Worm (Caenorhabditis elegans): ENCODE results near the gene unc-80.

Gene unc-80

DNA sequence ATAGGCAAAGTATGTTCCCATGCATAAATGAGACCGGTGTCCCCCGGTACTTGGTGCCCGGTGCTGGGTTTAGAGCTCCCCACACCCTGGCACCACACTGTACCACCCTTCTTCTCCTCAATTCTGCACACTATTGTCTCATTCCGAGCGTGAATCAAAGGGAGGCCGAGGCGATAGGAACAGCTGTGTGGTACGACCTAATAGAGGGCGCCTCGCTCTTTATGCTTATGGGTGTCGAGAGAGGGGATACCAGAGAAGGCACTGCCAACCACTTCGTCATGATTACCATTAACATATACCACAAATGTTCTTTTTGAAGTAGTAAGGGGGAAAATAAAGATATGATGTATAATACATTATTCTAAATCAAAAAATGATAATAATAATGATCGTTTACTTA lies 8.8 kb upstream of the unc-80 start:
- no peak for TF ChIP-seq unc-62 (GFP tag; optimal IDR thresholded peaks at IDR 0.05)

DNA sequence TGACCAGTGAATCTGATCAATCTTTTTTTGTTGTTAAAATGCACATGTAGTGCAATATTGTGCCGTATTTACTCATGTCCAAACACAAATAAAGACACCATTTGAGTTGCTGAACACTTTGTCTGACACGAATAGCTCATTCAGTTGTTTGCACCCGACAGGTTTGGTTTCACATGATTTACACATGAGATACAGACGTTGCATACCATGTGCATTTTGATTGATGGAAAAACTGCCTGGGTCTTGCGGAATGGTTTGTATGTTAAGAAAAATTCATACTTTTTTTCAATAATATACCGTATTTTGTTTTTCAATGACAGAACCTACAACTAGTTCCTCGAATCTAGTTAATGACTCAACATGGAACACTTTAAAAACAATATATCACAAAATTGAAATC lies 8.2 kb upstream of the unc-80 start:
- no peak for TF ChIP-seq unc-62 (GFP tag; optimal IDR thresholded peaks at IDR 0.05)

DNA sequence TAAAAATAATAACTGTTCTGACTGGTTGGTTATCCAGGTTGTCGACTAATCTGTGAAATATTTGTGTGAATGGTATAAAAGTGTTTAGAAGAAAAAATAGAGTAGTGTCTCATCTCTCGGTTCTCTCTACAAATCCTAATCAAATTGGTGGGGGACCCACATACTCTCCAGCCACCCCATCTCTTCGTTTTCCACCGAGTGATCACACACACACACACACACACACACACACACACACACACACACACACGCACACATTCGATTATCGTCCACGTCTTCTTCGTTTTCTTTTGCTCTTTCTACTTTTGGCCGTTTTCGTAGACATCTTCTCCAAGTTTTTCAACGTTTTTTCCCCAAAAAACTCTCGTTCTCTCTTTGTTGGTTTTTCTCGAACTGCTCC lies 6.3 kb upstream of the unc-80 start:
- no peak for TF ChIP-seq unc-62 (GFP tag; optimal IDR thresholded peaks at IDR 0.05)

- TF ChIP-seq unc-62 (GFP tag; optimal IDR thresholded peaks at IDR 0.05), result no peak
These were observed 4.1 kb upstream of the unc-80 start for ce11 chrV:20875324-20875723.

DNA sequence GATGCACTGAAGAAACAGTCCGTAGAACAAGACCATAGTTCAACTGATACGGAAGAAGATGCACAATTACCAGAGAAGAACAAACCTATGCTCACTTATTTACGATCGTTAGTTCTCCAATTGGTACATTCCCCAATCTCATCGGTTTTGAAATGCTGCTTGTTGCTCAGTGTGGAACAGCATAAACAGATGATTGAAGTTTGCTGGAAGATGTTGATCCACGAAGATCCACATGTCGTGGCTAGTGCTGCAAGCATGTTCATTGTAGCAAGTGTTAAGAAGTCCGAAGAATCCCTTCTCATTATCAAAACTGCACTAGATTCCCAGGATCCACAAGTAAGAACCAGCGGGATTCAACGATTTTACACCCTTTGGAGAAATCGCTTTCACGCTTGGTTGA lies 12.5 kb downstream of the unc-80 start:
- TF ChIP-seq unc-62 (GFP tag; optimal IDR thresholded peaks at IDR 0.05), result no peak

DNA sequence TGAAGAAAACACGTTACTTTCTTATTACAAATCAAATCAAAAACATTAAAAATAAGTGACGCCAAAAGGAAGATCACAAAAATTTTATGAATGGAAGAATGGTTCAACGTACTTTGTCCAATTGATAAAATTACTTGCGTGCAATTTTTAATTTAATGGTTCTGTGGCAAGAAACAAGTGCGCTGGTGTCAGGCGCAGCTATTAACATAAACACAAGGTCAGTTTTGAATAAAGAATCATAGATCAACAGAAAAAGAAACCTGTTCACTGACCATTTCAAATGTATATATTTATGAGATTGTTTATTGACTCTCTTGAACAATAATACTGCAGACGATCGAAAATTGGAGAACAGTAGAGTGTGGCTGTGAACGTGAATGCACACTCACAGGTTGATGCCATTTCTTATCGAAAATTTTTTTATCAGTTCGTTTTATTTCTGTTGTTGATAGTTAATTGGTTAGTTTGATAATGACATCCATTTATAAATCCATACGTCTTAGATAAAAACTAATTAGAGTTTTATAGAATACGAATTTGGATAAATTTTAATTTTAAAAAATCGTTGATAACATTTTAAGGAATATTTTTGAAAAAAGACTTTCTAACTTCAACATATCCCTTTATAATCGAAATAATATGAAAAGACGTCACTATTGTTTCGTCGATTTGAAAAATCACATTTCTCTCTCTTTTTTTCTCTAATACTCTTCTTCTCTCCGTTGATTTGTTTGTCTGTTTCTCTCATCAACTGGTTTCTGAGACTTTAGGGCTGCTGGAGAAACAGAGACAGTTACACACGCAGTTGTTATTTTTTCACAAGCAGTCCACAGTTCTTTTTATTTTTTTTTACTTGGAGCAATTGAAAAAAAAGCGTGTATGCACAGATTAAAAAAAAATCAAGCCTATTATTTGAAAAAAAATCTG lies 24.0 kb downstream of the unc-80 start, which contains the start of gene amx-3:
Gene amx-3 (minus strand): TSS at position 548 of the 927 bp plus-strand sequence.
- TF ChIP-seq unc-62 (GFP tag; optimal IDR thresholded peaks at IDR 0.05), result no peak

DNA sequence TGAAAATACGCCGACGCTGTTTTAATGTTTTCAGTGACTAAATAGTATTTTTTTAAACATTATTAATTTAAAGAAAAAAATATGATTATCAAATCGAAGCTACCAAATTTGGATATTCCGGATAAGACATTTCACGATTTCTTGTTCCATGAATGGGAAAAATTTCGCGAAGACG lies 24.6 kb downstream of the unc-80 start, which contains the start of gene acs-12:
Gene acs-12 (plus strand): TSS at position 76 of the 175 bp plus-strand sequence.
- TF ChIP-seq unc-62 (GFP tag; optimal IDR thresholded peaks at IDR 0.05), result no peak

DNA sequence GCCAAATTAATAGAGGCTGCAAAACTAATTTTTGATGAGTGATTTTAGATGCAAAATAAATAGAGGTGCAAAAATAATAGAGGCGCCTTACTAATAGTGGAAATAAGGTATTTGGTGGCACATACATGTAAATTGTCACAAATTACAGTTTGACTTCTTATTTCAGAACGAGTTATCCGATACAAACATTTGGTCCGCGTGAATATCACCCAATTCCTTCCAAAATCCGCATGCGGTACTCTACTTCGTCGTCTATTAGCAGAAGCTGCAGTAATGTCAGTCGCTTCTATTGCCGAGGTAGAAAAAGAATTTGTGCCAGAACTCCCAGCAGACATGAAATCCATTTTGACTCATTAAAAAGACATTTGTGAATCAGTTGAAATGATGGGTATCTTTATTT lies 27.6 kb downstream of the unc-80 start:
- TF ChIP-seq unc-62 (GFP tag; optimal IDR thresholded peaks at IDR 0.05), result no peak

DNA sequence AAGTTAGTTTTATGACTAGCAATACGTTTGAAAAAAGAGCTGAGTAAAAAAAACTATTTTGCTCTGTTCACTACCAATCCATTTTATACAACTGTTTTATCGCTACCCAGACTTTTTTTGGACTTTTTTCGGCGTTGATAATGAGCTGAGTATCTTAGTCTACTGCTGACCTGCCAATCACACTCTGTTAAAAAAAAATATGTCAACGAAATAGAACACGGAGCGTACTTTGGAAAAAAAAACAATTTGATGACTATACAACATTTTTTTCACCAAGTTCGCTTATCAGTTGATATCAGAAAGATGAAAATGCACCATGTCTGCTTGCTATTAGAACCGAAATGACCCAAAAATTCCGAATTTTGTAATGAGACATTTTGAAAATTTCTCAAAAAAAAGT lies 30.4 kb downstream of the unc-80 start:
- no peak for TF ChIP-seq unc-62 (GFP tag; optimal IDR thresholded peaks at IDR 0.05)

ce11 chrV:20910167-20910566 lies 30.8 kb downstream of the unc-80 start, which contains the start of gene ttll-9:
TSS of gene ttll-9 (plus strand) at chrV:20910467.
- no peak for TF ChIP-seq unc-62 (GFP tag; optimal IDR thresholded peaks at IDR 0.05)

DNA sequence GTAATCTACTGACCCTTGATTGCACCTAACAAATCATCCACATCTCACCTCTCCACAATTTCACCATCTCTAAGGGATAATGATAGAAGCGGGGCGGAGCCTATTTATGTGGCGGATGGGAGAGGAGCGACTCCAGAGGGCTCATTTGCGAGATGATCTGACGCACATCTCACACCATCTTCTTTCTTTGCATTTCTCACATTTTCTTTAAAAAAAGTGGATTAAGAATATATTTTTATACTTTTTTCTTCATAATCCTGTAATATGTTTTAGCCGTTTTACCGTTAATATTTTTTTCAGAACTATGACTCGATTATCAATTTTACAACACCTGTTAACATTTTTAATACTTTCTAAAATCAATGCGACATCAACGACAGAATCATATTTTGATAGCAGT lies 35.8 kb downstream of the unc-80 start, which contains the start of gene pbo-5:
Gene pbo-5 (plus strand): TSS at position 301 of the 400 bp plus-strand sequence.
- TF ChIP-seq unc-62 (GFP tag; optimal IDR thresholded peaks at IDR 0.05), result no peak

DNA sequence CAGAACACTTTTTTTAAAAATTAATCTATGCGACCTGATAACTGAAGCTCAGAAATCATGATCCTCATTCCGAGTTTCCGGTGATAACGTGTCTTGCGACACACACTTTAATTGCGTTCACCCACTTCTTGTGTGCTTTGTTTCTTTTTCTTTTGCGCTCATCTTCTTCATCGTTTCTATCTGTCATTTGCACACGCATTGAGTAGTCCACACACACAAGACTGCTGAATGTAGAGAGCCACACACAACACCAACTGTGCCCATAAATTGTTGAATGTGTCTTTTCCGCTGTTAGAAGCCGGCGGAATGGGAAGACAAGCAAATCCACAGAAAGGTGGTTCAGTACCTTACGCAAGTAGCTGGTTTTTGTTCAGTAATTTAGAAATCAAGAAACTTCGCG lies 41.0 kb downstream of the unc-80 start:
- TF ChIP-seq unc-62 (GFP tag; optimal IDR thresholded peaks at IDR 0.05), result no peak
